Fruit fly (Drosophila melanogaster) whole organism, embryonic: ENCODE measurements around the gene CG13359.
A peak's percentile ranks its signal among the peaks of the same experiment; 100 is the strongest.

Source experiments
- Aef1 ChIP-seq: fragments of 200-800 bp; sonication (Bioruptor generic); IDR thresholded peaks from 3 replicates; pipeline ENCODE4 v1.3.6; 2022; ENCODE audit warnings: missing biosample characterization, missing genetic modification characterization
- Blimp-1 ChIP-seq: fragments of 200-800 bp; sonication (Bioruptor generic); optimal IDR thresholded peaks from 3 replicates; lab custom pipeline; 2018; ENCODE audit warnings: missing biosample characterization, missing genetic modification characterization, mild to moderate bottlenecking, moderate library complexity, missing genetic modification reagents
- CG11723 ChIP-seq: fragments of 200-800 bp; sonication (Bioruptor generic); optimal IDR thresholded peaks from 2 replicates; lab custom pipeline; 2017; ENCODE audit warnings: missing biosample characterization, mild to moderate bottlenecking, missing genetic modification characterization
- CG12391 ChIP-seq: fragments of 200-800 bp; sonication (Bioruptor generic); optimal IDR thresholded peaks from 3 replicates; lab custom pipeline; 2018; ENCODE audit warnings: missing biosample characterization, mild to moderate bottlenecking, missing genetic modification characterization, moderate library complexity
- CG12659 ChIP-seq: fragments of 200-800 bp; sonication (Bioruptor generic); optimal IDR thresholded peaks from 3 replicates; lab custom pipeline; 2017; ENCODE audit warnings: mild to moderate bottlenecking, missing biosample characterization, missing genetic modification reagents, missing genetic modification characterization
- CG14860 ChIP-seq: fragments of 200-800 bp; sonication (Bioruptor generic); IDR thresholded peaks from 3 replicates; pipeline ENCODE4 v1.3.6; 2022; ENCODE audit warnings: missing biosample characterization, missing genetic modification characterization; ENCODE audit not compliant: partially characterized antibody
- CG17359 ChIP-seq: fragments of 200-800 bp; sonication (Bioruptor generic); optimal IDR thresholded peaks from 3 replicates; lab custom pipeline; 2018; ENCODE audit warnings: missing biosample characterization, mild to moderate bottlenecking, missing genetic modification characterization, moderate library complexity
- CG30403 ChIP-seq: fragments of 200-800 bp; sonication (Bioruptor generic); optimal IDR thresholded peaks from 3 replicates; lab custom pipeline; 2016; ENCODE audit warnings: missing biosample characterization, missing genetic modification characterization
- CG31388 ChIP-seq: fragments of 200-800 bp; sonication (Bioruptor generic); optimal IDR thresholded peaks from 2 replicates; lab custom pipeline; 2016; ENCODE audit warnings: missing biosample characterization, missing genetic modification characterization
- CG32767 ChIP-seq: fragments of 200-800 bp; sonication (Bioruptor generic); IDR thresholded peaks from 2 replicates; pipeline ENCODE4 v1.3.6; 2022; ENCODE audit warnings: missing biosample characterization, missing genetic modification characterization
- CG34422 ChIP-seq: fragments of 200-800 bp; sonication (Bioruptor generic); IDR thresholded peaks from 3 replicates; pipeline ENCODE4 v1.3.6; 2022; ENCODE audit warnings: missing biosample characterization, missing genetic modification characterization
- CG3847 ChIP-seq: fragments of 200-800 bp; sonication (Bioruptor generic); IDR thresholded peaks from 2 replicates; pipeline ENCODE4 v1.3.6; 2022; ENCODE audit warnings: missing biosample characterization, missing genetic modification characterization
- CG4820 ChIP-seq: fragments of 200-800 bp; sonication (Bioruptor generic); optimal IDR thresholded peaks from 3 replicates; lab custom pipeline; 2016; ENCODE audit warnings: missing biosample characterization, missing genetic modification characterization
- CG6689 ChIP-seq: fragments of 200-800 bp; sonication (Bioruptor generic); IDR thresholded peaks from 2 replicates; pipeline ENCODE4 v1.3.6; 2022; ENCODE audit warnings: missing biosample characterization, missing genetic modification characterization
- CG6765 ChIP-seq: fragments of 200-800 bp; sonication (Bioruptor generic); optimal IDR thresholded peaks from 3 replicates; lab custom pipeline; 2017; ENCODE audit warnings: missing biosample characterization, mild to moderate bottlenecking, missing genetic modification characterization
- CG9817 ChIP-seq: fragments of 200-800 bp; sonication (Bioruptor generic); optimal IDR thresholded peaks from 2 replicates; lab custom pipeline; 2018; ENCODE audit warnings: missing biosample characterization, mild to moderate bottlenecking, missing genetic modification characterization, moderate library complexity
- CG9876 ChIP-seq: fragments of 200-800 bp; sonication (Bioruptor generic); optimal IDR thresholded peaks from 2 replicates; lab custom pipeline; 2016; ENCODE audit warnings: missing biosample characterization, missing genetic modification characterization
- CrebB ChIP-seq: fragments of 200-800 bp; sonication (Bioruptor generic); optimal IDR thresholded peaks from 3 replicates; lab custom pipeline; 2018; ENCODE audit warnings: missing biosample characterization, mild to moderate bottlenecking, missing genetic modification characterization
- Dll ChIP-seq: fragments of 200-800 bp; sonication (Bioruptor generic); IDR thresholded peaks from 4 replicates; pipeline ENCODE4 v1.3.6; 2022; ENCODE audit warnings: missing biosample characterization, missing genetic modification characterization; ENCODE audit not compliant: partially characterized antibody
- Elba2 ChIP-seq: fragments of 200-800 bp; sonication (Bioruptor generic); optimal IDR thresholded peaks from 3 replicates; lab custom pipeline; 2016; ENCODE audit warnings: missing biosample characterization, missing genetic modification characterization
- Hr51 ChIP-seq, 2 experiments: fragments of 200-800 bp; sonication (Bioruptor generic); optimal IDR thresholded peaks; 2 replicates in 1 of 2; 3 replicates in 1 of 2; lab custom pipeline; 2016 to 2018; ENCODE audit warnings: missing biosample characterization in 2 of 2, missing genetic modification characterization in 2 of 2, mild to moderate bottlenecking in 1 of 2, moderate library complexity in 1 of 2
- Kr ChIP-seq: fragments of 200-800 bp; sonication (Bioruptor generic); optimal IDR thresholded peaks from 2 replicates; lab custom pipeline; 2017; ENCODE audit warnings: missing biosample characterization, mild to moderate bottlenecking, missing genetic modification characterization
- Lhr ChIP-seq: fragments of 200-800 bp; sonication (Bioruptor generic); optimal IDR thresholded peaks from 3 replicates; lab custom pipeline; 2017; ENCODE audit warnings: mild to moderate bottlenecking, missing biosample characterization, missing genetic modification reagents, missing genetic modification characterization
- Lpt ChIP-seq: fragments of >200 bp; optimal IDR thresholded peaks from 2 replicates; lab custom pipeline; 2018; ENCODE audit warnings: missing biosample characterization, missing genetic modification characterization
- NC2β ChIP-seq: fragments of 200-800 bp; sonication (Bioruptor generic); optimal IDR thresholded peaks from 2 replicates; lab custom pipeline; 2016; ENCODE audit warnings: missing biosample characterization, missing genetic modification characterization
- Oaz ChIP-seq: fragments of 200-800 bp; sonication (Bioruptor generic); IDR thresholded peaks from 2 replicates; pipeline ENCODE4 v1.3.6; 2022; ENCODE audit warnings: missing biosample characterization, missing genetic modification characterization
- PHDP ChIP-seq: fragments of 200-800 bp; sonication (Bioruptor generic); optimal IDR thresholded peaks from 3 replicates; lab custom pipeline; 2018; ENCODE audit warnings: missing biosample characterization, mild to moderate bottlenecking, missing genetic modification characterization, moderate library complexity
- Ssrp ChIP-seq: fragments of 200-800 bp; sonication (Bioruptor generic); optimal IDR thresholded peaks from 2 replicates; lab custom pipeline; 2018; ENCODE audit warnings: missing biosample characterization, mild to moderate bottlenecking, missing genetic modification characterization, moderate library complexity
- Trl ChIP-seq, 3 experiments: fragments of >200 bp in 2 of 3; fragments of 200-800 bp in 1 of 3; sonication (Bioruptor generic) in 1 of 3; optimal IDR thresholded peaks; 2 replicates in 1 of 3; 3 replicates in 2 of 3; lab custom pipeline; 2016 to 2017; ENCODE audit warnings: missing biosample characterization in 1 of 3, missing genetic modification characterization in 1 of 3
- Xrp1 ChIP-seq: fragments of 200-800 bp; sonication (Bioruptor generic); IDR thresholded peaks from 2 replicates; pipeline ENCODE4 v1.3.6; 2022; ENCODE audit warnings: missing biosample characterization, missing genetic modification characterization
- al ChIP-seq: fragments of 200-800 bp; sonication (Bioruptor generic); IDR thresholded peaks from 2 replicates; pipeline ENCODE4 v1.3.6; 2022; ENCODE audit warnings: missing biosample characterization, missing genetic modification characterization
- bowl ChIP-seq: fragments of 200-800 bp; sonication (Bioruptor generic); IDR thresholded peaks from 2 replicates; pipeline ENCODE4 v1.3.6; 2022; ENCODE audit warnings: missing biosample characterization, missing genetic modification characterization
- chn ChIP-seq: fragments of 200-800 bp; sonication (Bioruptor generic); optimal IDR thresholded peaks from 2 replicates; lab custom pipeline; 2016; ENCODE audit warnings: missing biosample characterization, missing genetic modification characterization
- dmrt11E ChIP-seq: fragments of 200-800 bp; sonication (Bioruptor generic); optimal IDR thresholded peaks from 3 replicates; lab custom pipeline; 2018; ENCODE audit warnings: missing biosample characterization, mild to moderate bottlenecking, missing genetic modification characterization, moderate library complexity
- esg ChIP-seq: fragments of 200-800 bp; sonication (Bioruptor generic); conservative IDR thresholded peaks from 2 replicates; pipeline ENCODE4 v1.3.6; 2022; ENCODE audit warnings: missing biosample characterization, missing genetic modification characterization
- ewg ChIP-seq: fragments of 200-800 bp; sonication (Bioruptor generic); optimal IDR thresholded peaks from 3 replicates; lab custom pipeline; 2017; ENCODE audit warnings: mild to moderate bottlenecking, missing biosample characterization, missing genetic modification reagents, missing genetic modification characterization
- fd64A ChIP-seq: fragments of 200-800 bp; sonication (Bioruptor generic); optimal IDR thresholded peaks from 3 replicates; lab custom pipeline; 2018; ENCODE audit warnings: missing biosample characterization, mild to moderate bottlenecking, missing genetic modification characterization
- ftz-f1 ChIP-seq: fragments of 200-800 bp; sonication (Bioruptor generic); optimal IDR thresholded peaks from 2 replicates; lab custom pipeline; 2016; ENCODE audit warnings: missing biosample characterization, missing genetic modification characterization
- gcm ChIP-seq: fragments of 200-800 bp; sonication (Bioruptor generic); optimal IDR thresholded peaks from 2 replicates; lab custom pipeline; 2019; ENCODE audit warnings: missing biosample characterization, mild to moderate bottlenecking, missing genetic modification characterization, moderate library complexity
- gem ChIP-seq: fragments of 200-800 bp; sonication (Bioruptor generic); optimal IDR thresholded peaks from 2 replicates; lab custom pipeline; 2019; ENCODE audit warnings: missing biosample characterization, mild to moderate bottlenecking, missing genetic modification characterization, moderate library complexity
- gsb-n ChIP-seq: fragments of 200-800 bp; sonication (Bioruptor generic); optimal IDR thresholded peaks from 3 replicates; lab custom pipeline; 2018; ENCODE audit warnings: missing biosample characterization, mild to moderate bottlenecking, missing genetic modification characterization
- ham ChIP-seq: fragments of 200-800 bp; sonication (Bioruptor generic); IDR thresholded peaks from 2 replicates; pipeline ENCODE4 v1.3.6; 2022; ENCODE audit warnings: missing biosample characterization, missing genetic modification characterization
- hb ChIP-seq: fragments of 200-800 bp; sonication (Bioruptor generic); IDR thresholded peaks from 3 replicates; pipeline ENCODE4 v1.3.6; 2022; ENCODE audit warnings: missing biosample characterization, missing genetic modification characterization; ENCODE audit not compliant: partially characterized antibody
- hbn ChIP-seq: fragments of 200-800 bp; sonication (Bioruptor generic); IDR thresholded peaks from 2 replicates; pipeline ENCODE4 v1.3.6; 2022; ENCODE audit warnings: missing biosample characterization, missing genetic modification characterization; ENCODE audit not compliant: partially characterized antibody
- kay ChIP-seq: fragments of 200-800 bp; sonication (Bioruptor generic); optimal IDR thresholded peaks from 2 replicates; lab custom pipeline; 2016; ENCODE audit warnings: missing biosample characterization, missing genetic modification characterization
- mirr ChIP-seq: fragments of 200-800 bp; sonication (Bioruptor generic); optimal IDR thresholded peaks from 3 replicates; lab custom pipeline; 2018; ENCODE audit warnings: missing biosample characterization, mild to moderate bottlenecking, missing genetic modification characterization
- pita ChIP-seq: fragments of 200-800 bp; sonication (Bioruptor generic); optimal IDR thresholded peaks from 2 replicates; lab custom pipeline; 2017; ENCODE audit warnings: missing biosample characterization, mild to moderate bottlenecking, missing genetic modification characterization
- row ChIP-seq: fragments of 200-800 bp; sonication (Bioruptor generic); IDR thresholded peaks from 3 replicates; pipeline ENCODE4 v1.3.6; 2022; ENCODE audit warnings: missing biosample characterization, missing genetic modification characterization
- tx ChIP-seq: fragments of 200-800 bp; sonication (Bioruptor generic); optimal IDR thresholded peaks from 2 replicates; lab custom pipeline; 2016; ENCODE audit warnings: missing biosample characterization, missing genetic modification characterization
- vfl ChIP-seq: fragments of 200-800 bp; sonication (Bioruptor generic); optimal IDR thresholded peaks from 2 replicates; lab custom pipeline; 2016; ENCODE audit warnings: missing biosample characterization, missing genetic modification characterization

Gene CG13359

DNA sequence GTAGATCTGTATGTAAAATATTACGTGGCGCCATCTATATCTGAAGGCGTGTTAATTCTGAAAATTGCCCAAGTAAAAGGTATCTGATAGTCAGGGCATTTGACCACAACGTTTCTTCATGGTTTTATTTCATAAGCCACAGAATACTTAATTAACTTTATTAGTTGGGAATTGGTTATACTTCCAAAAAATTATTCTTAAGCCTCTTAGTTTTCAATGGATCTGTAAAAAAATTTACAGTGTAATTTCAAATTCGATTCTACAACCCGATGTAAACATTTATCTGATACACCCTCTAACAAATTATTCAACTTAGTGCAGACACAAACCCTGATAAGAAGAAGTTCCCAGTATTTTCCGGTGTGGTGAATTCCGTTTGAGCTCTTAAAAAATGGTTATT is 40.2 kb upstream of the CG13359 start (continued):
- TF ChIP-seq CG14860 (GFP tag; lab: Robert Waterston, UW) (peak; percentile 53; the same call in 2 of the 3 replicates), CG9817 (tag; lab: Kevin White, UChicago) (peak; percentile 25), Ssrp (tag; lab: Kevin White, UChicago) (peak; percentile 14), Dll (no peak), gcm (no peak), mirr (GFP tag; lab: Kevin White, UChicago) (no peak), vfl (GFP tag; lab: Kevin White, UChicago) (no peak), Xrp1 (GFP tag; lab: Robert Waterston, UW) (peak; percentile 35; the same call in 1 of the 2 replicates), CG31388 (GFP tag; lab: Kevin White, UChicago) (no peak), Aef1 (0 out of 3 replicates have a peak, but pooled peaks have one; percentile 9), NC2β (GFP tag; lab: Kevin White, UChicago) (no peak), PHDP (tag; lab: Kevin White, UChicago) (no peak), CG3847 (GFP tag; lab: Robert Waterston, UW) (no peak), fd64A (GFP tag; lab: Kevin White, UChicago) (no peak), CG6689 (GFP tag; lab: Robert Waterston, UW) (0 out of 2 replicates have a peak, but pooled peaks have one; percentile 19), tx (GFP tag; lab: Kevin White, UChicago) (no peak), CG4820 (GFP tag; lab: Kevin White, UChicago) (no peak), CG34422 (GFP tag; lab: Robert Waterston, UW) (no peak), Trl (optimal IDR thresholded peaks at IDR 0.05; lab: Kevin White, UChicago) (no peak), Trl (GFP tag; optimal IDR thresholded peaks at IDR 0.05; lab: Kevin White, UChicago) (no peak), CG6765 (GFP tag; lab: Kevin White, UChicago) (no peak), Lhr (GFP tag; lab: Kevin White, UChicago) (peak; percentile 33), esg (GFP tag; lab: Robert Waterston, UW) (peak; percentile 48), ewg (GFP tag; lab: Kevin White, UChicago) (no peak), hb (GFP tag; lab: Robert Waterston, UW) (peak; percentile 67), Hr51 (GFP tag; optimal IDR thresholded peaks at IDR 0.05; lab: Kevin White, UChicago) (peak in 1 of 2 experiments; percentile 50), CG30403 (GFP tag; lab: Kevin White, UChicago) (peak; percentile 45), CG11723 (no peak), CG17359 (tag; lab: Kevin White, UChicago) (peak; percentile 7), pita (GFP tag; lab: Kevin White, UChicago) (peak; percentile 66), CrebB (no peak), Elba2 (no peak), Lpt (GFP tag; lab: Kevin White, UChicago) (no peak), hbn (GFP tag; lab: Robert Waterston, UW) (no peak), CG32767 (GFP tag; lab: Robert Waterston, UW) (no peak), Oaz (GFP tag; lab: Robert Waterston, UW) (no peak), kay (GFP tag; lab: Kevin White, UChicago) (no peak), ham (GFP tag; lab: Robert Waterston, UW) (no peak), bowl (GFP tag; lab: Robert Waterston, UW) (no peak), CG12659 (GFP tag; lab: Kevin White, UChicago) (peak; percentile 10), gem (tag; lab: Kevin White, UChicago) (peak; percentile 62), chn (GFP tag; lab: Kevin White, UChicago) (peak; percentile 16), ftz-f1 (GFP tag; lab: Kevin White, UChicago) (no peak), gsb-n (tag; lab: Kevin White, UChicago) (no peak), Kr (GFP tag; lab: Kevin White, UChicago) (no peak), dmrt11E (peak; percentile 36), row (GFP tag; lab: Robert Waterston, UW) (peak; percentile 45), CG12391 (tag; lab: Kevin White, UChicago) (peak; percentile 23), CG9876 (no peak), Blimp-1 (no peak), al (GFP tag; lab: Robert Waterston, UW) (peak; percentile 13; the same call in 1 of the 2 replicates)
